Fruit fly (Drosophila melanogaster) whole organism, embryonic: ENCODE results near the gene Usp5.

Source experiments
- Antp ChIP-seq: fragments of 200-800 bp; sonication (Bioruptor generic); optimal IDR thresholded peaks from 3 replicates; lab custom pipeline; 2016; ENCODE audit warnings: missing biosample characterization, missing genetic modification characterization
- C15 ChIP-seq: fragments of 200-800 bp; sonication (Bioruptor generic); IDR thresholded peaks from 3 replicates; pipeline ENCODE4 v1.3.6; 2022; ENCODE audit warnings: missing biosample characterization, missing genetic modification characterization
- CG10654 ChIP-seq: fragments of 200-800 bp; sonication (Bioruptor generic); optimal IDR thresholded peaks from 2 replicates; lab custom pipeline; 2016; ENCODE audit warnings: missing biosample characterization, missing genetic modification characterization
- CG12219 ChIP-seq: fragments of 200-800 bp; sonication (Bioruptor generic); optimal IDR thresholded peaks from 3 replicates; lab custom pipeline; 2018; ENCODE audit warnings: missing biosample characterization, mild to moderate bottlenecking, missing genetic modification characterization
- CG12299 ChIP-seq: fragments of 200-800 bp; sonication (Bioruptor generic); optimal IDR thresholded peaks from 2 replicates; lab custom pipeline; 2018; ENCODE audit warnings: missing biosample characterization, mild to moderate bottlenecking, missing genetic modification characterization
- CG12942 ChIP-seq: fragments of 200-800 bp; sonication (Bioruptor generic); optimal IDR thresholded peaks from 3 replicates; lab custom pipeline; 2016; ENCODE audit warnings: missing biosample characterization, missing genetic modification characterization
- CG13775 ChIP-seq: fragments of 200-800 bp; sonication (Bioruptor generic); optimal IDR thresholded peaks from 3 replicates; lab custom pipeline; 2017; ENCODE audit warnings: missing biosample characterization, mild to moderate bottlenecking, missing genetic modification characterization
- CG14710 ChIP-seq: fragments of 200-800 bp; sonication (Bioruptor generic); optimal IDR thresholded peaks from 3 replicates; lab custom pipeline; 2019; ENCODE audit warnings: missing biosample characterization, mild to moderate bottlenecking, missing genetic modification characterization, moderate library complexity
- CG17359 ChIP-seq: fragments of 200-800 bp; sonication (Bioruptor generic); optimal IDR thresholded peaks from 3 replicates; lab custom pipeline; 2018; ENCODE audit warnings: missing biosample characterization, mild to moderate bottlenecking, missing genetic modification characterization, moderate library complexity
- CG1792 ChIP-seq: fragments of 200-800 bp; sonication (Bioruptor generic); optimal IDR thresholded peaks from 2 replicates; lab custom pipeline; 2016; ENCODE audit warnings: missing biosample characterization, missing genetic modification characterization
- CG18619 ChIP-seq: fragments of 200-800 bp; sonication (Bioruptor generic); optimal IDR thresholded peaks from 3 replicates; lab custom pipeline; 2017; ENCODE audit warnings: missing biosample characterization, mild to moderate bottlenecking, missing genetic modification characterization
- CG30431 ChIP-seq: fragments of 200-800 bp; sonication (Bioruptor generic); optimal IDR thresholded peaks from 2 replicates; lab custom pipeline; 2017; ENCODE audit warnings: missing biosample characterization, missing genetic modification characterization
- CG31365 ChIP-seq: fragments of 200-800 bp; sonication (Bioruptor generic); optimal IDR thresholded peaks from 2 replicates; lab custom pipeline; 2018; ENCODE audit warnings: missing biosample characterization, mild to moderate bottlenecking, missing genetic modification characterization
- CG43689 ChIP-seq: fragments of 200-800 bp; sonication (Bioruptor generic); IDR thresholded peaks from 2 replicates; pipeline ENCODE4 v1.3.6; 2022; ENCODE audit warnings: missing biosample characterization, missing genetic modification characterization
- CG6854 ChIP-seq: fragments of 200-800 bp; sonication (Bioruptor generic); optimal IDR thresholded peaks from 3 replicates; lab custom pipeline; 2017; ENCODE audit warnings: missing biosample characterization, mild to moderate bottlenecking, missing genetic modification characterization
- CG7372 ChIP-seq: fragments of 200-800 bp; sonication (Bioruptor generic); IDR thresholded peaks from 2 replicates; pipeline ENCODE4 v1.3.6; 2022; ENCODE audit warnings: missing biosample characterization, missing genetic modification characterization
- CG8290 ChIP-seq, 3 experiments: fragments of 200-800 bp; sonication (Bioruptor generic); optimal IDR thresholded peaks; 2 replicates each; lab custom pipeline; 2016 to 2019; ENCODE audit warnings: missing biosample characterization in 3 of 3, missing genetic modification characterization in 3 of 3, mild to moderate bottlenecking in 2 of 3, moderate library complexity in 1 of 3
- CG9817 ChIP-seq: fragments of 200-800 bp; sonication (Bioruptor generic); optimal IDR thresholded peaks from 2 replicates; lab custom pipeline; 2018; ENCODE audit warnings: missing biosample characterization, mild to moderate bottlenecking, missing genetic modification characterization, moderate library complexity
- Deaf1 ChIP-seq: fragments of 200-800 bp; optimal IDR thresholded peaks from 3 replicates; lab custom pipeline; 2019; ENCODE audit warnings: missing biosample characterization, mild to moderate bottlenecking, missing genetic modification characterization, moderate library complexity
- H15 ChIP-seq: fragments of 200-800 bp; sonication (Bioruptor generic); IDR thresholded peaks from 3 replicates; pipeline ENCODE4 v1.3.6; 2022; ENCODE audit warnings: missing biosample characterization, missing genetic modification characterization
- Hmx ChIP-seq: fragments of 200-800 bp; sonication (Bioruptor generic); optimal IDR thresholded peaks from 2 replicates; lab custom pipeline; 2016; ENCODE audit warnings: missing biosample characterization, missing genetic modification characterization
- Lhr ChIP-seq: fragments of 200-800 bp; sonication (Bioruptor generic); optimal IDR thresholded peaks from 3 replicates; lab custom pipeline; 2017; ENCODE audit warnings: mild to moderate bottlenecking, missing biosample characterization, missing genetic modification reagents, missing genetic modification characterization
- Oli ChIP-seq: fragments of 200-800 bp; sonication (Bioruptor generic); optimal IDR thresholded peaks from 2 replicates; lab custom pipeline; 2018; ENCODE audit warnings: missing biosample characterization, mild to moderate bottlenecking, missing genetic modification characterization, moderate library complexity
- Opbp ChIP-seq: fragments of 200-800 bp; sonication (Bioruptor generic); IDR thresholded peaks from 3 replicates; pipeline ENCODE4 v1.3.6; 2022; ENCODE audit warnings: missing biosample characterization, missing genetic modification characterization; ENCODE audit not compliant: partially characterized antibody
- Rfx ChIP-seq: fragments of 200-800 bp; sonication (Bioruptor generic); IDR thresholded peaks from 2 replicates; pipeline ENCODE4 v1.3.6; 2022; ENCODE audit warnings: missing biosample characterization, missing genetic modification characterization
- Taf1 ChIP-seq: fragments of 200-800 bp; sonication (Bioruptor generic); IDR thresholded peaks from 2 replicates; pipeline ENCODE4 v1.3.6; 2022; ENCODE audit warnings: missing biosample characterization, missing genetic modification characterization
- Vsx1 ChIP-seq: fragments of 200-800 bp; sonication (Bioruptor generic); optimal IDR thresholded peaks from 2 replicates; lab custom pipeline; 2017; ENCODE audit warnings: missing biosample characterization, mild to moderate bottlenecking, missing genetic modification characterization, missing genetic modification reagents
- ab ChIP-seq: fragments of 200-800 bp; sonication (Bioruptor generic); optimal IDR thresholded peaks from 2 replicates; lab custom pipeline; 2016; ENCODE audit warnings: missing biosample characterization, missing genetic modification characterization
- btn ChIP-seq: fragments of 200-800 bp; sonication (Bioruptor generic); optimal IDR thresholded peaks from 2 replicates; lab custom pipeline; 2016; ENCODE audit warnings: missing biosample characterization, missing genetic modification characterization
- ci ChIP-seq: fragments of 200-800 bp; sonication (Bioruptor generic); IDR thresholded peaks from 3 replicates; pipeline ENCODE4 v1.3.6; 2022; ENCODE audit warnings: missing biosample characterization, missing genetic modification characterization
- fru ChIP-seq: fragments of >200 bp; optimal IDR thresholded peaks from 2 replicates; lab custom pipeline; 2017
- gce ChIP-seq: fragments of 200-800 bp; sonication (Bioruptor generic); IDR thresholded peaks from 3 replicates; pipeline ENCODE4 v1.3.6; 2022; ENCODE audit warnings: missing biosample characterization, missing genetic modification characterization
- grau ChIP-seq: fragments of 200-800 bp; optimal IDR thresholded peaks from 3 replicates; lab custom pipeline; 2019; ENCODE audit warnings: missing biosample characterization, mild to moderate bottlenecking, missing genetic modification characterization, moderate library complexity
- ham ChIP-seq: fragments of 200-800 bp; sonication (Bioruptor generic); IDR thresholded peaks from 2 replicates; pipeline ENCODE4 v1.3.6; 2022; ENCODE audit warnings: missing biosample characterization, missing genetic modification characterization
- hbn ChIP-seq: fragments of 200-800 bp; sonication (Bioruptor generic); IDR thresholded peaks from 2 replicates; pipeline ENCODE4 v1.3.6; 2022; ENCODE audit warnings: missing biosample characterization, missing genetic modification characterization; ENCODE audit not compliant: partially characterized antibody
- hkb ChIP-seq, 2 experiments: fragments of 200-800 bp in 1 of 2; fragments of >200 bp in 1 of 2; sonication (Bioruptor generic) in 1 of 2; IDR thresholded peaks in 1 of 2; optimal IDR thresholded peaks in 1 of 2; 2 replicates each; pipeline versions ENCODE4 v1.3.6 to Lab custom; 2017 to 2022; ENCODE audit warnings: missing biosample characterization in 1 of 2, missing genetic modification characterization in 1 of 2
- kah ChIP-seq: fragments of 200-800 bp; sonication (Bioruptor generic); optimal IDR thresholded peaks from 2 replicates; lab custom pipeline; 2018; ENCODE audit warnings: missing biosample characterization, mild to moderate bottlenecking, missing genetic modification characterization
- mld ChIP-seq: fragments of 200-800 bp; sonication (Bioruptor generic); IDR thresholded peaks from 3 replicates; pipeline ENCODE4 v1.3.6; 2022; ENCODE audit warnings: missing biosample characterization, missing genetic modification characterization; ENCODE audit not compliant: partially characterized antibody
- p53 ChIP-seq: fragments of 200-800 bp; sonication (Bioruptor generic); optimal IDR thresholded peaks from 2 replicates; lab custom pipeline; 2016; ENCODE audit warnings: missing biosample characterization, missing genetic modification characterization
- peb ChIP-seq: fragments of 200-800 bp; sonication (Bioruptor generic); IDR thresholded peaks from 2 replicates; pipeline ENCODE4 v1.3.6; 2022; ENCODE audit warnings: missing biosample characterization, missing genetic modification characterization
- pnt ChIP-seq: fragments of 200-800 bp; sonication (Bioruptor generic); optimal IDR thresholded peaks from 3 replicates; lab custom pipeline; 2016; ENCODE audit warnings: missing biosample characterization, missing genetic modification characterization
- row ChIP-seq: fragments of 200-800 bp; sonication (Bioruptor generic); IDR thresholded peaks from 3 replicates; pipeline ENCODE4 v1.3.6; 2022; ENCODE audit warnings: missing biosample characterization, missing genetic modification characterization
- shn ChIP-seq: fragments of 200-800 bp; sonication (Bioruptor generic); optimal IDR thresholded peaks from 3 replicates; lab custom pipeline; 2016; ENCODE audit warnings: missing biosample characterization, missing genetic modification characterization
- sug ChIP-seq: fragments of 200-800 bp; optimal IDR thresholded peaks from 2 replicates; lab custom pipeline; 2019; ENCODE audit warnings: missing biosample characterization, mild to moderate bottlenecking, missing genetic modification characterization, moderate library complexity
- toy ChIP-seq: fragments of 200-800 bp; sonication (Bioruptor generic); IDR thresholded peaks from 2 replicates; pipeline ENCODE4 v1.3.6; 2022; ENCODE audit warnings: missing biosample characterization, missing genetic modification characterization
- vnd ChIP-seq: fragments of 200-800 bp; sonication (Bioruptor generic); IDR thresholded peaks from 3 replicates; pipeline ENCODE4 v1.3.6; 2022; ENCODE audit warnings: missing biosample characterization, missing genetic modification characterization; ENCODE audit not compliant: partially characterized antibody
- wek ChIP-seq: fragments of 200-800 bp; sonication (Bioruptor generic); optimal IDR thresholded peaks from 3 replicates; lab custom pipeline; 2018; ENCODE audit warnings: missing biosample characterization, mild to moderate bottlenecking, missing genetic modification characterization, moderate library complexity
- zen ChIP-seq: fragments of 200-800 bp; sonication (Bioruptor generic); optimal IDR thresholded peaks from 3 replicates; lab custom pipeline; 2018; ENCODE audit warnings: missing biosample characterization, mild to moderate bottlenecking, missing genetic modification characterization, moderate library complexity

The Usp5 gene

DNA sequence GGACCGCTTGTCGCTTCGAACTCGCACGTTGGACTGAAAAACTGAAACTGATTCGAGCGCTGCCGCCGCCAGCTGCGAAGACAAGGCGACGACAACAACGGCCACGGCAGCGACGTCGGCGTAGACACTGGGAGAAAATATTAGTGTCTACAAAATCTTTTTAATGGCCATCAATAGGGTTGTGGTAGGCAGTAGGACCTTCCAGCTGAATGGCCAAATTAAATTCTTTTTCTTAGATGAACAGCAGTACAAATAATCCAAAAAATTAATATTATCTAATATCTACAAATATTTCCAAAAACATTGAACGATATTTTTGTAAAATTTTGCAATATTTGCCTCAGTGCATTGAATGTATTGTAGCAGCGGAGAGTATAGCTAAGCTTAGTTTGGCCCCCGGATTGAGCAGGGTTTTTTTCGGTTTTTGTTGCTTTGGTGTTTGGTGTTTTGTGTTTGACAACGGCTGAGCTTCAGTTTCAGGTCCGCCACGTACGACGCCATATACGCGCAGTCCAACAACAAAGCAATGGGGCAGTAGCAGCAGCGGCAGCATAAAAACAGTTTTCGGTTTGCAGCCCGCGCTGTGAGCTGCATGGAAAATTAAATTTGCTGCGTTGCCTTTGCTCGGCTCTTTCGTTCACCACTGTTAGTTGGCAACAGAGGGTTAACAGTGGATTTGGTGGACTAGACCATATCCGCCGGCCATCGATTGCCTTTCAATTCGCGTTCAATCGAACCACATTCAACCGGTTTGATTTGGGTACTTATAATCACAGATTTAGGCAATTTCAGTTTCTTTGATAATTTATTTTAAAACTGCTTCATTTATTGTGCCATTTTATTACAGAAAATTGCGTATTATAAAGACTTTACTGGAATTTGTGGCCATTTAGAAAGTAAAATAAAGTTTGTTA lies 41.0 kb downstream of the Usp5 start, which contains the start of gene Cht7 (continued):
- peak; percentile 80 for TF ChIP-seq CG17359 (tag; lab: Kevin White, UChicago)
- TF ChIP-seq CG8290 (GFP tag; optimal IDR thresholded peaks at IDR 0.05; lab: Kevin White, UChicago), result peak; percentile 13
- TF ChIP-seq CG8290 (tag; optimal IDR thresholded peaks at IDR 0.05; lab: Kevin White, UChicago), result peak; percentile 11 to 37
- TF ChIP-seq CG1792, result peak; percentile 23
- peak; percentile 86 for TF ChIP-seq CG18619 (GFP tag; lab: Kevin White, UChicago)
- peak; percentile 73; the same call in 2 of the 3 replicates for TF ChIP-seq gce (GFP tag; lab: Robert Waterston, UW)
- TF ChIP-seq btn (GFP tag; lab: Kevin White, UChicago), result peak; percentile 43
- TF ChIP-seq Oli (tag; lab: Kevin White, UChicago), result peak; percentile 91
- TF ChIP-seq kah (GFP tag; lab: Kevin White, UChicago), result peak; percentile 46
- TF ChIP-seq CG43689 (GFP tag; lab: Robert Waterston, UW), result peak; percentile 29; the same call in 1 of the 2 replicates
- TF ChIP-seq peb (GFP tag; lab: Robert Waterston, UW), result peak; percentile 65
- TF ChIP-seq Deaf1 (tag; lab: Kevin White, UChicago), result peak; percentile 61
- no peak for TF ChIP-seq hbn (GFP tag; lab: Robert Waterston, UW)
- TF ChIP-seq fru (lab: Kevin White, UChicago), result no peak
- TF ChIP-seq hkb (optimal IDR thresholded peaks at IDR 0.05; lab: Kevin White, UChicago), result no peak
- peak; percentile 91 for TF ChIP-seq hkb (GFP tag; IDR thresholded peaks at IDR 0.05; lab: Robert Waterston, UW)
- TF ChIP-seq CG6854 (GFP tag; lab: Kevin White, UChicago), result peak; percentile 77
- peak; percentile 78 for TF ChIP-seq Vsx1 (GFP tag; lab: Kevin White, UChicago)
- TF ChIP-seq row (GFP tag; lab: Robert Waterston, UW), result peak; percentile 93
- TF ChIP-seq CG12219 (GFP tag; lab: Kevin White, UChicago), result peak; percentile 84
- TF ChIP-seq Opbp (GFP tag; lab: Robert Waterston, UW), result no peak
- no peak for TF ChIP-seq ab (GFP tag; lab: Kevin White, UChicago)
- TF ChIP-seq ci (GFP tag; lab: Robert Waterston, UW), result peak; percentile 86
- TF ChIP-seq p53 (GFP tag; lab: Kevin White, UChicago), result no peak
- peak; percentile 76; the same call in 2 of the 3 replicates for TF ChIP-seq H15 (GFP tag; lab: Robert Waterston, UW)
- TF ChIP-seq CG12942 (GFP tag; lab: Kevin White, UChicago), result peak; percentile 68
- TF ChIP-seq wek (GFP tag; lab: Kevin White, UChicago), result peak; percentile 15
- TF ChIP-seq grau (tag; lab: Kevin White, UChicago), result peak; percentile 91
- TF ChIP-seq CG7372 (GFP tag; lab: Robert Waterston, UW), result peak; percentile 80
- TF ChIP-seq Rfx (GFP tag; lab: Robert Waterston, UW), result peak; percentile 91
- TF ChIP-seq CG9817, result peak; percentile 82
- TF ChIP-seq mld (GFP tag; lab: Robert Waterston, UW), result no peak
- no peak for TF ChIP-seq C15 (GFP tag; lab: Robert Waterston, UW)
- TF ChIP-seq CG13775 (GFP tag; lab: Kevin White, UChicago), result peak; percentile 83
- TF ChIP-seq Antp (GFP tag; lab: Kevin White, UChicago), result peak; percentile 52
- TF ChIP-seq CG10654 (GFP tag; lab: Kevin White, UChicago), result peak; percentile 49
- TF ChIP-seq ham (GFP tag; lab: Robert Waterston, UW), result peak; percentile 61; the same call in 1 of the 2 replicates
- TF ChIP-seq pnt (GFP tag; lab: Kevin White, UChicago), result peak; percentile 54
- TF ChIP-seq shn, result peak; percentile 22
- peak; percentile 68 for TF ChIP-seq CG30431
- peak; percentile 20 for TF ChIP-seq CG31365 (tag; lab: Kevin White, UChicago)
- no peak for TF ChIP-seq Taf1 (GFP tag; lab: Robert Waterston, UW)
- TF ChIP-seq Lhr (GFP tag; lab: Kevin White, UChicago), result peak; percentile 65
- TF ChIP-seq CG12299, result peak; percentile 84
- peak; percentile 57 for TF ChIP-seq zen (tag; lab: Kevin White, UChicago)
- peak; percentile 47 for TF ChIP-seq Hmx (GFP tag; lab: Kevin White, UChicago)
- no peak for TF ChIP-seq vnd
- TF ChIP-seq toy, result 0 out of 2 replicates have a peak, but pooled peaks have one; percentile 19
- TF ChIP-seq CG14710, result peak; percentile 73
- TF ChIP-seq sug, result peak; percentile 80
